Fruit fly (Drosophila melanogaster) whole organism, embryonic: Measurements from ENCODE around the gene Trs23.

Source experiments
- Aef1 ChIP-seq: fragments of 200-800 bp; sonication (Bioruptor generic); IDR thresholded peaks from 3 replicates; pipeline ENCODE4 v1.3.6; 2022; ENCODE audit warnings: missing biosample characterization, missing genetic modification characterization
- CG12104 ChIP-seq: fragments of 200-800 bp; sonication (Bioruptor generic); optimal IDR thresholded peaks from 3 replicates; lab custom pipeline; 2016; ENCODE audit warnings: missing biosample characterization, missing genetic modification characterization
- CG13123 ChIP-seq: fragments of 200-800 bp; sonication (Bioruptor generic); optimal IDR thresholded peaks from 2 replicates; lab custom pipeline; 2016; ENCODE audit warnings: missing biosample characterization, missing genetic modification characterization
- CG17385 ChIP-seq: fragments of 200-800 bp; sonication (Bioruptor generic); optimal IDR thresholded peaks from 3 replicates; lab custom pipeline; 2018; ENCODE audit warnings: missing biosample characterization, mild to moderate bottlenecking, missing genetic modification characterization
- CG17829 ChIP-seq: fragments of 200-800 bp; optimal IDR thresholded peaks from 2 replicates; lab custom pipeline; 2019; ENCODE audit warnings: missing biosample characterization, mild to moderate bottlenecking, missing genetic modification characterization, moderate library complexity
- CG18262 ChIP-seq: fragments of 200-800 bp; optimal IDR thresholded peaks from 3 replicates; lab custom pipeline; 2019; ENCODE audit warnings: missing biosample characterization, mild to moderate bottlenecking, missing genetic modification characterization, moderate library complexity
- CG18764 ChIP-seq: fragments of 200-800 bp; sonication (Bioruptor generic); optimal IDR thresholded peaks from 3 replicates; lab custom pipeline; 2016; ENCODE audit warnings: missing biosample characterization, missing genetic modification characterization
- CG34376 ChIP-seq: fragments of 200-800 bp; sonication (Bioruptor generic); optimal IDR thresholded peaks from 2 replicates; lab custom pipeline; 2018; ENCODE audit warnings: missing biosample characterization, mild to moderate bottlenecking, missing genetic modification characterization
- CG4282 ChIP-seq: fragments of 200-800 bp; sonication (Bioruptor generic); optimal IDR thresholded peaks from 2 replicates; lab custom pipeline; 2016; ENCODE audit warnings: missing biosample characterization, missing genetic modification characterization
- CG5180 ChIP-seq: fragments of 200-800 bp; sonication (Bioruptor generic); optimal IDR thresholded peaks from 3 replicates; lab custom pipeline; 2017; ENCODE audit warnings: missing biosample characterization, missing genetic modification characterization, mild to moderate bottlenecking, moderate library complexity, missing genetic modification reagents
- CG6765 ChIP-seq: fragments of 200-800 bp; sonication (Bioruptor generic); optimal IDR thresholded peaks from 3 replicates; lab custom pipeline; 2017; ENCODE audit warnings: missing biosample characterization, mild to moderate bottlenecking, missing genetic modification characterization
- CG6813 ChIP-seq: fragments of 200-800 bp; sonication (Bioruptor generic); optimal IDR thresholded peaks from 2 replicates; lab custom pipeline; 2017; ENCODE audit warnings: missing biosample characterization, missing genetic modification characterization, mild to moderate bottlenecking, moderate library complexity, missing genetic modification reagents
- CG7963 ChIP-seq: fragments of 200-800 bp; sonication (Bioruptor generic); IDR thresholded peaks from 3 replicates; pipeline ENCODE4 v1.3.6; 2022; ENCODE audit warnings: missing biosample characterization, missing genetic modification characterization; ENCODE audit not compliant: partially characterized antibody
- CG8281 ChIP-seq: fragments of 200-800 bp; sonication (Bioruptor generic); optimal IDR thresholded peaks from 2 replicates; lab custom pipeline; 2018; ENCODE audit warnings: missing biosample characterization, mild to moderate bottlenecking, missing genetic modification characterization, moderate library complexity
- CG9797 ChIP-seq: fragments of 200-800 bp; sonication (Bioruptor generic); optimal IDR thresholded peaks from 3 replicates; lab custom pipeline; 2018; ENCODE audit warnings: missing biosample characterization, mild to moderate bottlenecking, missing genetic modification characterization
- CHES-1-like ChIP-seq: fragments of 200-800 bp; sonication (Bioruptor generic); optimal IDR thresholded peaks from 2 replicates; lab custom pipeline; 2016; ENCODE audit warnings: missing biosample characterization, missing genetic modification characterization
- Dbx ChIP-seq: fragments of 200-800 bp; sonication (Bioruptor generic); IDR thresholded peaks from 3 replicates; pipeline ENCODE4 v1.3.6; 2022; ENCODE audit warnings: missing biosample characterization, missing genetic modification characterization
- Hand ChIP-seq: fragments of 200-800 bp; sonication (Bioruptor generic); optimal IDR thresholded peaks from 2 replicates; lab custom pipeline; 2017; ENCODE audit warnings: mild to moderate bottlenecking, missing biosample characterization, missing genetic modification reagents, missing genetic modification characterization
- Hey ChIP-seq: fragments of 200-800 bp; sonication (Bioruptor generic); optimal IDR thresholded peaks from 3 replicates; lab custom pipeline; 2018; ENCODE audit warnings: missing biosample characterization, mild to moderate bottlenecking, missing genetic modification characterization
- Hr3 ChIP-seq: fragments of 200-800 bp; sonication (Bioruptor generic); optimal IDR thresholded peaks from 3 replicates; lab custom pipeline; 2016; ENCODE audit warnings: missing biosample characterization, missing genetic modification characterization
- NC2β ChIP-seq: fragments of 200-800 bp; sonication (Bioruptor generic); optimal IDR thresholded peaks from 2 replicates; lab custom pipeline; 2016; ENCODE audit warnings: missing biosample characterization, missing genetic modification characterization
- Nf-YA ChIP-seq: fragments of 200-800 bp; sonication (Bioruptor generic); IDR thresholded peaks from 2 replicates; pipeline ENCODE4 v1.3.6; 2022; ENCODE audit warnings: missing biosample characterization, missing genetic modification characterization
- Rfx ChIP-seq: fragments of 200-800 bp; sonication (Bioruptor generic); IDR thresholded peaks from 2 replicates; pipeline ENCODE4 v1.3.6; 2022; ENCODE audit warnings: missing biosample characterization, missing genetic modification characterization
- Sin3A ChIP-seq: fragments of >200 bp; optimal IDR thresholded peaks from 2 replicates; lab custom pipeline; 2018
- Sry-β ChIP-seq: fragments of 200-800 bp; sonication (Bioruptor generic); optimal IDR thresholded peaks from 2 replicates; lab custom pipeline; 2018; ENCODE audit warnings: missing biosample characterization, mild to moderate bottlenecking, missing genetic modification characterization, moderate library complexity
- Stat92E ChIP-seq, 3 experiments: fragments of >200 bp in 2 of 3; fragments of 200-800 bp in 1 of 3; sonication (Bioruptor generic) in 1 of 3; optimal IDR thresholded peaks; 2 replicates each; lab custom pipeline; 2017 to 2019; ENCODE audit warnings: missing biosample characterization in 3 of 3, missing genetic modification characterization in 3 of 3, mild to moderate bottlenecking in 1 of 3, moderate library complexity in 1 of 3
- Usf ChIP-seq: fragments of 200-800 bp; sonication (Bioruptor generic); optimal IDR thresholded peaks from 2 replicates; lab custom pipeline; 2017; ENCODE audit warnings: missing genotype, missing biosample characterization, missing genetic modification characterization
- ap ChIP-seq: fragments of 200-800 bp; sonication (Bioruptor generic); IDR thresholded peaks from 2 replicates; pipeline ENCODE4 v1.3.6; 2022; ENCODE audit warnings: missing biosample characterization, missing genetic modification characterization
- ase ChIP-seq: fragments of 200-800 bp; sonication (Bioruptor generic); IDR thresholded peaks from 3 replicates; pipeline ENCODE4 v1.3.6; 2022; ENCODE audit warnings: missing biosample characterization, missing genetic modification characterization
- ash1 ChIP-seq: fragments of 200-800 bp; sonication (Bioruptor generic); optimal IDR thresholded peaks from 2 replicates; lab custom pipeline; 2018; ENCODE audit warnings: missing biosample characterization, mild to moderate bottlenecking, missing genetic modification characterization
- bbx ChIP-seq: fragments of 200-800 bp; sonication (Bioruptor generic); IDR thresholded peaks from 2 replicates; pipeline ENCODE4 v1.3.6; 2022; ENCODE audit warnings: missing biosample characterization, missing genetic modification characterization; ENCODE audit not compliant: partially characterized antibody
- dpn ChIP-seq, 2 experiments: fragments of 200-800 bp; sonication (Bioruptor generic); optimal IDR thresholded peaks; 3 replicates each; lab custom pipeline; 2016; ENCODE audit warnings: missing biosample characterization in 2 of 2, missing genetic modification characterization in 2 of 2
- esg ChIP-seq: fragments of 200-800 bp; sonication (Bioruptor generic); conservative IDR thresholded peaks from 2 replicates; pipeline ENCODE4 v1.3.6; 2022; ENCODE audit warnings: missing biosample characterization, missing genetic modification characterization
- fd64A ChIP-seq: fragments of 200-800 bp; sonication (Bioruptor generic); optimal IDR thresholded peaks from 3 replicates; lab custom pipeline; 2018; ENCODE audit warnings: missing biosample characterization, mild to moderate bottlenecking, missing genetic modification characterization
- fu2 ChIP-seq: fragments of 200-800 bp; sonication (Bioruptor generic); optimal IDR thresholded peaks from 2 replicates; lab custom pipeline; 2016; ENCODE audit warnings: missing biosample characterization, missing genetic modification characterization
- grau ChIP-seq: fragments of 200-800 bp; optimal IDR thresholded peaks from 3 replicates; lab custom pipeline; 2019; ENCODE audit warnings: missing biosample characterization, mild to moderate bottlenecking, missing genetic modification characterization, moderate library complexity
- gro ChIP-seq: fragments of 200-800 bp; sonication (Bioruptor generic); optimal IDR thresholded peaks from 2 replicates; lab custom pipeline; 2016; ENCODE audit warnings: missing biosample characterization, missing genetic modification characterization
- gsb-n ChIP-seq: fragments of 200-800 bp; sonication (Bioruptor generic); optimal IDR thresholded peaks from 3 replicates; lab custom pipeline; 2018; ENCODE audit warnings: missing biosample characterization, mild to moderate bottlenecking, missing genetic modification characterization
- lab ChIP-seq: fragments of 200-800 bp; sonication (Bioruptor generic); optimal IDR thresholded peaks from 3 replicates; lab custom pipeline; 2017; ENCODE audit warnings: missing biosample characterization, missing genetic modification characterization, mild to moderate bottlenecking, moderate library complexity, missing genetic modification reagents
- lmd ChIP-seq: fragments of 200-800 bp; sonication (Bioruptor generic); IDR thresholded peaks from 2 replicates; pipeline ENCODE4 v1.3.6; 2022; ENCODE audit warnings: missing biosample characterization, missing genetic modification characterization
- luna ChIP-seq: fragments of 200-800 bp; sonication (Bioruptor generic); optimal IDR thresholded peaks from 2 replicates; lab custom pipeline; 2016; ENCODE audit warnings: missing biosample characterization, missing genetic modification characterization
- mld ChIP-seq: fragments of 200-800 bp; sonication (Bioruptor generic); IDR thresholded peaks from 3 replicates; pipeline ENCODE4 v1.3.6; 2022; ENCODE audit warnings: missing biosample characterization, missing genetic modification characterization; ENCODE audit not compliant: partially characterized antibody
- pfk ChIP-seq: fragments of 200-800 bp; sonication (Bioruptor generic); optimal IDR thresholded peaks from 2 replicates; lab custom pipeline; 2018; ENCODE audit warnings: missing biosample characterization, mild to moderate bottlenecking, missing genetic modification characterization, moderate library complexity
- rib ChIP-seq: fragments of 200-800 bp; sonication (Bioruptor generic); IDR thresholded peaks from 2 replicates; pipeline ENCODE4 v1.3.6; 2022; ENCODE audit warnings: missing biosample characterization, missing genetic modification characterization
- salm ChIP-seq: fragments of 200-800 bp; sonication (Bioruptor generic); optimal IDR thresholded peaks from 2 replicates; lab custom pipeline; 2018; ENCODE audit warnings: missing biosample characterization, mild to moderate bottlenecking, missing genetic modification characterization
- stwl ChIP-seq: fragments of 200-800 bp; sonication (Bioruptor generic); optimal IDR thresholded peaks from 3 replicates; lab custom pipeline; 2018; ENCODE audit warnings: missing biosample characterization, mild to moderate bottlenecking, missing genetic modification characterization, moderate library complexity
- tgo ChIP-seq: fragments of 200-800 bp; sonication (Bioruptor generic); IDR thresholded peaks from 3 replicates; pipeline ENCODE4 v1.3.6; 2022; ENCODE audit warnings: missing biosample characterization, missing genetic modification characterization
- twi ChIP-seq: fragments of 200-800 bp; optimal IDR thresholded peaks from 2 replicates; lab custom pipeline; 2019; ENCODE audit warnings: missing biosample characterization, mild to moderate bottlenecking, missing genetic modification characterization, moderate library complexity
- vnd ChIP-seq: fragments of 200-800 bp; sonication (Bioruptor generic); IDR thresholded peaks from 3 replicates; pipeline ENCODE4 v1.3.6; 2022; ENCODE audit warnings: missing biosample characterization, missing genetic modification characterization; ENCODE audit not compliant: partially characterized antibody

Gene Trs23

dm6 chr2L:8691292-8691975 is 5.4 kb downstream of the Trs23 start (continued):
- TF ChIP-seq ash1 (GFP tag; lab: Kevin White, UChicago) (peak; percentile 35), tgo (GFP tag; lab: Robert Waterston, UW) (peak; percentile 72; the same call in 2 of the 3 replicates), mld (GFP tag; lab: Robert Waterston, UW) (no peak), lmd (GFP tag; lab: Robert Waterston, UW) (peak; percentile 78), vnd (GFP tag; lab: Robert Waterston, UW) (no peak), CG18262 (tag; lab: Kevin White, UChicago) (peak; percentile 97), CG17385 (GFP tag; lab: Kevin White, UChicago) (peak; percentile 88), Hr3 (GFP tag; lab: Kevin White, UChicago) (peak; percentile 89), NC2β (GFP tag; lab: Kevin White, UChicago) (peak; percentile 57), esg (peak; percentile 69; the same call in 1 of the 2 replicates), ase (GFP tag; lab: Robert Waterston, UW) (peak; percentile 45; the same call in 1 of the 3 replicates), Stat92E (GFP tag; optimal IDR thresholded peaks at IDR 0.05; lab: Kevin White, UChicago) (peak in 1 of 3 experiments; percentile 58), CG17829 (peak; percentile 93), CG6813 (GFP tag; lab: Kevin White, UChicago) (peak; percentile 82), CG34376 (peak; percentile 82), Rfx (GFP tag; lab: Robert Waterston, UW) (peak; percentile 75), fu2 (peak; percentile 35), CG13123 (GFP tag; lab: Kevin White, UChicago) (peak; percentile 58), Nf-YA (no peak), CG5180 (peak; percentile 80), Hand (GFP tag; lab: Kevin White, UChicago) (peak; percentile 73), CG8281 (tag; lab: Kevin White, UChicago) (peak; percentile 70), Sry-β (GFP tag; lab: Kevin White, UChicago) (peak; percentile 51), ap (GFP tag; lab: Robert Waterston, UW) (peak; percentile 61; the same call in 1 of the 2 replicates), bbx (no peak), rib (GFP tag; lab: Robert Waterston, UW) (no peak), CG6765 (peak; percentile 83), grau (peak; percentile 90), CG7963 (GFP tag; lab: Robert Waterston, UW) (no peak; the same call in 2 of the 3 replicates), fd64A (GFP tag; lab: Kevin White, UChicago) (peak; percentile 57), Aef1 (GFP tag; lab: Robert Waterston, UW) (peak; percentile 49; the same call in 2 of the 3 replicates), CG18764 (GFP tag; lab: Kevin White, UChicago) (peak; percentile 67), gro (peak; percentile 61), gsb-n (peak; percentile 84), Hey (tag; lab: Kevin White, UChicago) (no peak), luna (GFP tag; lab: Kevin White, UChicago) (no peak), salm (tag; lab: Kevin White, UChicago) (peak; percentile 71), lab (GFP tag; lab: Kevin White, UChicago) (peak; percentile 78), Usf (GFP tag; lab: Kevin White, UChicago) (peak; percentile 58), dpn (GFP tag; optimal IDR thresholded peaks at IDR 0.05; lab: Kevin White, UChicago) (peak; percentile 62 to 83), CG9797 (GFP tag; lab: Kevin White, UChicago) (no peak), Sin3A (lab: Kevin White, UChicago) (no peak), pfk (no peak), CHES-1-like (GFP tag; lab: Kevin White, UChicago) (no peak), Dbx (GFP tag; lab: Robert Waterston, UW) (peak; percentile 61; the same call in 1 of the 3 replicates), twi (peak; percentile 85), CG4282 (GFP tag; lab: Kevin White, UChicago) (no peak), CG12104 (peak; percentile 89), stwl (tag; lab: Kevin White, UChicago) (no peak)
